Fruit fly (Drosophila melanogaster): ENCODE data around the gene CG33966.
"Not testable (repeated sequence)": the region's sequence is repeated elsewhere in the genome, so short reads cannot be mapped to it uniquely, and the experiment has no call there.

CG33966 gene

dm6 chr3L:1246823-1247222, 12.9 kb downstream of the CG33966 start, which contains the start of gene CG32318:
Gene CG32318 (minus strand): TSS chr3L:1246923.
- not testable (repeated sequence) for TF ChIP-seq insv, Myc, ttk (optimal IDR thresholded peaks at IDR 0.05)

- TF ChIP-seq psq (optimal IDR thresholded peaks at IDR 0.05) (no peak), Sin3A (optimal IDR thresholded peaks at IDR 0.05) (no peak), h (optimal IDR thresholded peaks at IDR 0.05) (no peak), insv (optimal IDR thresholded peaks at IDR 0.05) (no peak), ttk (optimal IDR thresholded peaks at IDR 0.05) (no peak), Myc (optimal IDR thresholded peaks at IDR 0.05) (no peak)
These were observed 13.8 kb downstream of the CG33966 start, which contains the start of the genes Psf1 and Sac1 for dm6 chr3L:1247627-1248295. Gene Psf1 (minus strand): TSS chr3L:1247677. Gene Sac1 (plus strand): TSS chr3L:1247817.

dm6 chr3L:1250396-1250795, 16.5 kb downstream of the CG33966 start, which contains the start of gene Bfc:
Gene Bfc (plus strand): TSS chr3L:1250696.
- no peak for TF ChIP-seq h (optimal IDR thresholded peaks at IDR 0.05)
- TF ChIP-seq Myc (optimal IDR thresholded peaks at IDR 0.05): no peak
- TF ChIP-seq insv (optimal IDR thresholded peaks at IDR 0.05): no peak
- no peak for TF ChIP-seq ttk (optimal IDR thresholded peaks at IDR 0.05)

- TF ChIP-seq h (optimal IDR thresholded peaks at IDR 0.05): no peak
- TF ChIP-seq Myc (optimal IDR thresholded peaks at IDR 0.05): no peak
- TF ChIP-seq Sin3A (optimal IDR thresholded peaks at IDR 0.05): no peak
- TF ChIP-seq psq (optimal IDR thresholded peaks at IDR 0.05): no peak
- no peak for TF ChIP-seq insv (optimal IDR thresholded peaks at IDR 0.05)
- TF ChIP-seq ttk (optimal IDR thresholded peaks at IDR 0.05): no peak
These were observed 17.8 kb downstream of the CG33966 start, which contains the start of the genes CG9130 and CG9133 for dm6 chr3L:1251712-1252111. Gene CG9130 (plus strand): TSS chr3L:1252012. Gene CG9133 (plus strand): TSS chr3L:1252012.

dm6 chr3L:1256061-1256780, 22.3 kb downstream of the CG33966 start, which contains the start of gene tfc:
Gene tfc (plus strand): TSS chr3L:1256449.
- TF ChIP-seq insv (optimal IDR thresholded peaks at IDR 0.05) (no peak), h (optimal IDR thresholded peaks at IDR 0.05) (no peak), ttk (optimal IDR thresholded peaks at IDR 0.05) (no peak), Sin3A (optimal IDR thresholded peaks at IDR 0.05) (no peak), psq (optimal IDR thresholded peaks at IDR 0.05) (no peak), Myc (optimal IDR thresholded peaks at IDR 0.05) (no peak)

dm6 chr3L:1258547-1258946, 24.6 kb downstream of the CG33966 start:
- TF ChIP-seq ttk (optimal IDR thresholded peaks at IDR 0.05) (no peak), psq (optimal IDR thresholded peaks at IDR 0.05) (no peak), h (optimal IDR thresholded peaks at IDR 0.05) (no peak), Sin3A (optimal IDR thresholded peaks at IDR 0.05) (no peak), Myc (optimal IDR thresholded peaks at IDR 0.05) (no peak), insv (optimal IDR thresholded peaks at IDR 0.05) (no peak)

dm6 chr3L:1264998-1265397, 31.1 kb downstream of the CG33966 start:
- TF ChIP-seq ttk (optimal IDR thresholded peaks at IDR 0.05) (no peak), psq (optimal IDR thresholded peaks at IDR 0.05) (no peak), h (optimal IDR thresholded peaks at IDR 0.05) (no peak), Sin3A (optimal IDR thresholded peaks at IDR 0.05) (no peak), Myc (optimal IDR thresholded peaks at IDR 0.05) (no peak), insv (optimal IDR thresholded peaks at IDR 0.05) (no peak)

dm6 chr3L:1265423-1266002, 31.6 kb downstream of the CG33966 start:
- no peak for TF ChIP-seq Myc (optimal IDR thresholded peaks at IDR 0.05)
- TF ChIP-seq psq (optimal IDR thresholded peaks at IDR 0.05): no peak
- no peak for TF ChIP-seq insv (optimal IDR thresholded peaks at IDR 0.05)
- TF ChIP-seq Sin3A (optimal IDR thresholded peaks at IDR 0.05): no peak
- TF ChIP-seq h (optimal IDR thresholded peaks at IDR 0.05): no peak
- no peak for TF ChIP-seq ttk (optimal IDR thresholded peaks at IDR 0.05)

dm6 chr3L:1269013-1269412, 35.1 kb downstream of the CG33966 start:
- TF ChIP-seq ttk (optimal IDR thresholded peaks at IDR 0.05): no peak
- TF ChIP-seq Myc (optimal IDR thresholded peaks at IDR 0.05): no peak
- TF ChIP-seq Sin3A (optimal IDR thresholded peaks at IDR 0.05): no peak
- no peak for TF ChIP-seq h (optimal IDR thresholded peaks at IDR 0.05)
- no peak for TF ChIP-seq insv (optimal IDR thresholded peaks at IDR 0.05)
- no peak for TF ChIP-seq psq (optimal IDR thresholded peaks at IDR 0.05)

dm6 chr3L:1275767-1276166, 41.8 kb downstream of the CG33966 start, which contains the start of gene CG32333:
Gene CG32333 (plus strand): TSS chr3L:1275956.
- no peak for TF ChIP-seq insv (optimal IDR thresholded peaks at IDR 0.05)
- no peak for TF ChIP-seq Sin3A (optimal IDR thresholded peaks at IDR 0.05)
- TF ChIP-seq psq (optimal IDR thresholded peaks at IDR 0.05): no peak
- TF ChIP-seq Myc (optimal IDR thresholded peaks at IDR 0.05): no peak
- TF ChIP-seq ttk (optimal IDR thresholded peaks at IDR 0.05): no peak
- no peak for TF ChIP-seq h (optimal IDR thresholded peaks at IDR 0.05)

- TF ChIP-seq insv (optimal IDR thresholded peaks at IDR 0.05) (no peak), Myc (optimal IDR thresholded peaks at IDR 0.05) (no peak), psq (optimal IDR thresholded peaks at IDR 0.05) (no peak), ttk (optimal IDR thresholded peaks at IDR 0.05) (no peak), Sin3A (optimal IDR thresholded peaks at IDR 0.05) (no peak), h (optimal IDR thresholded peaks at IDR 0.05) (no peak)
These were observed 44.0 kb downstream of the CG33966 start for dm6 chr3L:1277937-1278336.

- no peak for TF ChIP-seq ttk (optimal IDR thresholded peaks at IDR 0.05)
- no peak for TF ChIP-seq Myc (optimal IDR thresholded peaks at IDR 0.05)
- no peak for TF ChIP-seq h (optimal IDR thresholded peaks at IDR 0.05)
- no peak for TF ChIP-seq Sin3A (optimal IDR thresholded peaks at IDR 0.05)
- no peak for TF ChIP-seq insv (optimal IDR thresholded peaks at IDR 0.05)
- TF ChIP-seq psq (optimal IDR thresholded peaks at IDR 0.05): no peak
These were observed 45.8 kb downstream of the CG33966 start for dm6 chr3L:1279685-1280084.
